Fruit fly (Drosophila melanogaster) whole organism, embryonic: Measurements from ENCODE around the gene dpr14.
A peak's percentile ranks its signal among the peaks of the same experiment; 100 is the strongest.

ENCODE experiments used
- Blimp-1 ChIP-seq: fragments of 200-800 bp; sonication (Bioruptor generic); optimal IDR thresholded peaks from 3 replicates; lab custom pipeline; 2018; ENCODE audit warnings: missing biosample characterization, missing genetic modification characterization, mild to moderate bottlenecking, moderate library complexity, missing genetic modification reagents
- C15 ChIP-seq: fragments of 200-800 bp; sonication (Bioruptor generic); IDR thresholded peaks from 3 replicates; pipeline ENCODE4 v1.3.6; 2022; ENCODE audit warnings: missing biosample characterization, missing genetic modification characterization
- CG11093 ChIP-seq: fragments of 200-800 bp; sonication (Bioruptor generic); IDR thresholded peaks from 3 replicates; pipeline ENCODE4 v1.3.6; 2022; ENCODE audit warnings: missing biosample characterization, missing genetic modification characterization
- CG11696 ChIP-seq: fragments of 200-800 bp; sonication (Bioruptor generic); IDR thresholded peaks from 2 replicates; pipeline ENCODE4 v1.3.6; 2022; ENCODE audit warnings: missing biosample characterization, missing genetic modification characterization
- CG1529 ChIP-seq: fragments of 200-800 bp; sonication (Bioruptor generic); optimal IDR thresholded peaks from 3 replicates; lab custom pipeline; 2018; ENCODE audit warnings: missing biosample characterization, missing genetic modification characterization
- CG15601 ChIP-seq: fragments of 200-800 bp; sonication (Bioruptor generic); optimal IDR thresholded peaks from 3 replicates; lab custom pipeline; 2019; ENCODE audit warnings: missing biosample characterization, mild to moderate bottlenecking, missing genetic modification characterization, moderate library complexity
- CG17612 ChIP-seq: fragments of 200-800 bp; sonication (Bioruptor generic); IDR thresholded peaks from 2 replicates; pipeline ENCODE4 v1.3.6; 2022; ENCODE audit warnings: missing biosample characterization, missing genetic modification characterization
- CG17912 ChIP-seq: fragments of 200-800 bp; sonication (Bioruptor generic); optimal IDR thresholded peaks from 2 replicates; lab custom pipeline; 2018; ENCODE audit warnings: missing biosample characterization, mild to moderate bottlenecking, missing genetic modification characterization
- CG1832 ChIP-seq: fragments of 200-800 bp; sonication (Bioruptor generic); optimal IDR thresholded peaks from 2 replicates; lab custom pipeline; 2017; ENCODE audit warnings: missing biosample characterization, mild to moderate bottlenecking, missing genetic modification characterization, inconsistent platforms
- CG2712 ChIP-seq: fragments of 200-800 bp; optimal IDR thresholded peaks from 3 replicates; lab custom pipeline; 2019; ENCODE audit warnings: missing biosample characterization, mild to moderate bottlenecking, missing genetic modification characterization, moderate library complexity
- CG3065 ChIP-seq: fragments of 200-800 bp; sonication (Bioruptor generic); optimal IDR thresholded peaks from 2 replicates; lab custom pipeline; 2016; ENCODE audit warnings: missing biosample characterization, missing genetic modification characterization
- CG31388 ChIP-seq: fragments of 200-800 bp; sonication (Bioruptor generic); optimal IDR thresholded peaks from 2 replicates; lab custom pipeline; 2016; ENCODE audit warnings: missing biosample characterization, missing genetic modification characterization
- CG3726 ChIP-seq: fragments of 200-800 bp; sonication (Bioruptor generic); IDR thresholded peaks from 3 replicates; pipeline ENCODE4, ENCODE4 v1.3.6; 2022; ENCODE audit warnings: missing biosample characterization, missing genetic modification characterization
- CG7357 ChIP-seq: fragments of 200-800 bp; sonication (Bioruptor generic); IDR thresholded peaks from 3 replicates; pipeline ENCODE4 v1.3.6; 2022; ENCODE audit warnings: missing biosample characterization, missing genetic modification characterization
- CG7839 ChIP-seq: fragments of 200-800 bp; sonication (Bioruptor generic); optimal IDR thresholded peaks from 3 replicates; lab custom pipeline; 2018; ENCODE audit warnings: missing biosample characterization, mild to moderate bottlenecking, missing genetic modification characterization, moderate library complexity
- CG7928 ChIP-seq: fragments of 200-800 bp; sonication (Bioruptor generic); optimal IDR thresholded peaks from 2 replicates; lab custom pipeline; 2017; ENCODE audit warnings: missing biosample characterization, mild to moderate bottlenecking, missing genetic modification characterization
- CG8359 ChIP-seq: fragments of 200-800 bp; sonication (Bioruptor generic); optimal IDR thresholded peaks from 2 replicates; lab custom pipeline; 2017; ENCODE audit warnings: missing biosample characterization, mild to moderate bottlenecking, missing genetic modification characterization, borderline replicate concordance
- CG8924 ChIP-seq: fragments of 200-800 bp; optimal IDR thresholded peaks from 3 replicates; lab custom pipeline; 2019; ENCODE audit warnings: missing biosample characterization, mild to moderate bottlenecking, missing genetic modification characterization, moderate library complexity
- CG8944 ChIP-seq: fragments of 200-800 bp; sonication (Bioruptor generic); optimal IDR thresholded peaks from 3 replicates; lab custom pipeline; 2016; ENCODE audit warnings: missing biosample characterization, missing genetic modification characterization
- CG9609 ChIP-seq: fragments of 200-800 bp; sonication (Bioruptor generic); optimal IDR thresholded peaks from 3 replicates; lab custom pipeline; 2016; ENCODE audit warnings: missing biosample characterization, missing genetic modification characterization
- CG9876 ChIP-seq: fragments of 200-800 bp; sonication (Bioruptor generic); optimal IDR thresholded peaks from 2 replicates; lab custom pipeline; 2016; ENCODE audit warnings: missing biosample characterization, missing genetic modification characterization
- E2f2 ChIP-seq: fragments of 200-800 bp; sonication (Bioruptor generic); IDR thresholded peaks from 2 replicates; pipeline ENCODE4 v1.3.6; 2022; ENCODE audit warnings: missing biosample characterization, missing genetic modification characterization
- Fer3 ChIP-seq: fragments of 200-800 bp; sonication (Bioruptor generic); optimal IDR thresholded peaks from 2 replicates; lab custom pipeline; 2018; ENCODE audit warnings: missing biosample characterization, mild to moderate bottlenecking, missing genetic modification characterization, moderate library complexity
- HmgZ ChIP-seq: fragments of 200-800 bp; sonication (Bioruptor generic); optimal IDR thresholded peaks from 2 replicates; lab custom pipeline; 2018; ENCODE audit warnings: missing biosample characterization, mild to moderate bottlenecking, missing genetic modification characterization
- Hr39 ChIP-seq: fragments of >200 bp; optimal IDR thresholded peaks from 2 replicates; lab custom pipeline; 2017
- Max ChIP-seq: fragments of 200-800 bp; sonication (Bioruptor generic); optimal IDR thresholded peaks from 2 replicates; lab custom pipeline; 2016; ENCODE audit warnings: missing biosample characterization, mild to moderate bottlenecking, missing genetic modification characterization
- Myb ChIP-seq: fragments of 200-800 bp; sonication (Bioruptor generic); optimal IDR thresholded peaks from 2 replicates; lab custom pipeline; 2016; ENCODE audit warnings: missing biosample characterization, missing genetic modification characterization
- NC2α ChIP-seq: fragments of 200-800 bp; sonication (Bioruptor generic); optimal IDR thresholded peaks from 2 replicates; lab custom pipeline; 2016; ENCODE audit warnings: missing biosample characterization, missing genetic modification characterization
- Scr ChIP-seq: fragments of 200-800 bp; sonication (Bioruptor generic); IDR thresholded peaks from 2 replicates; pipeline ENCODE4 v1.3.6; 2022; ENCODE audit warnings: missing biosample characterization, missing genetic modification characterization; ENCODE audit not compliant: partially characterized antibody
- TFAM ChIP-seq: fragments of 200-800 bp; sonication (Bioruptor generic); optimal IDR thresholded peaks from 2 replicates; lab custom pipeline; 2017; ENCODE audit warnings: missing biosample characterization, missing genetic modification characterization, inconsistent platforms
- Vsx1 ChIP-seq: fragments of 200-800 bp; sonication (Bioruptor generic); optimal IDR thresholded peaks from 2 replicates; lab custom pipeline; 2017; ENCODE audit warnings: missing biosample characterization, mild to moderate bottlenecking, missing genetic modification characterization, missing genetic modification reagents
- ase ChIP-seq: fragments of 200-800 bp; sonication (Bioruptor generic); IDR thresholded peaks from 3 replicates; pipeline ENCODE4 v1.3.6; 2022; ENCODE audit warnings: missing biosample characterization, missing genetic modification characterization
- cas ChIP-seq: fragments of 200-800 bp; sonication (Bioruptor generic); IDR thresholded peaks from 2 replicates; pipeline ENCODE4 v1.3.6; 2022; ENCODE audit warnings: missing biosample characterization, missing genetic modification characterization
- ci ChIP-seq: fragments of 200-800 bp; sonication (Bioruptor generic); IDR thresholded peaks from 3 replicates; pipeline ENCODE4 v1.3.6; 2022; ENCODE audit warnings: missing biosample characterization, missing genetic modification characterization
- danr ChIP-seq: fragments of 200-800 bp; sonication (Bioruptor generic); IDR thresholded peaks from 2 replicates; pipeline ENCODE4 v1.3.6; 2022; ENCODE audit warnings: missing biosample characterization, missing genetic modification characterization
- fd102C ChIP-seq: fragments of 200-800 bp; sonication (Bioruptor generic); optimal IDR thresholded peaks from 2 replicates; lab custom pipeline; 2018; ENCODE audit warnings: missing biosample characterization, mild to moderate bottlenecking, missing genetic modification characterization, moderate library complexity
- fd64A ChIP-seq: fragments of 200-800 bp; sonication (Bioruptor generic); optimal IDR thresholded peaks from 3 replicates; lab custom pipeline; 2018; ENCODE audit warnings: missing biosample characterization, mild to moderate bottlenecking, missing genetic modification characterization
- lilli ChIP-seq: fragments of 200-800 bp; sonication (Bioruptor generic); optimal IDR thresholded peaks from 3 replicates; lab custom pipeline; 2016; ENCODE audit warnings: missing biosample characterization, missing genetic modification characterization
- lov ChIP-seq, 2 experiments: fragments of 200-800 bp in 1 of 2; fragments of >200 bp in 1 of 2; sonication (Bioruptor generic) in 1 of 2; IDR thresholded peaks in 1 of 2; optimal IDR thresholded peaks in 1 of 2; 2 replicates in 1 of 2; 3 replicates in 1 of 2; pipeline versions ENCODE4 v1.3.6 to Lab custom; 2017 to 2022; ENCODE audit warnings: missing biosample characterization in 1 of 2, missing genetic modification characterization in 1 of 2
- maf-S ChIP-seq: fragments of 200-800 bp; sonication (Bioruptor generic); optimal IDR thresholded peaks from 2 replicates; lab custom pipeline; 2016; ENCODE audit warnings: missing biosample characterization, missing genetic modification characterization
- nmo ChIP-seq: fragments of 200-800 bp; sonication (Bioruptor generic); optimal IDR thresholded peaks from 2 replicates; lab custom pipeline; 2018; ENCODE audit warnings: missing biosample characterization, mild to moderate bottlenecking, missing genetic modification characterization, moderate library complexity
- pfk ChIP-seq: fragments of 200-800 bp; sonication (Bioruptor generic); optimal IDR thresholded peaks from 2 replicates; lab custom pipeline; 2018; ENCODE audit warnings: missing biosample characterization, mild to moderate bottlenecking, missing genetic modification characterization, moderate library complexity
- row ChIP-seq: fragments of 200-800 bp; sonication (Bioruptor generic); IDR thresholded peaks from 3 replicates; pipeline ENCODE4 v1.3.6; 2022; ENCODE audit warnings: missing biosample characterization, missing genetic modification characterization
- sim ChIP-seq: fragments of 200-800 bp; sonication (Bioruptor generic); IDR thresholded peaks from 2 replicates; pipeline ENCODE4 v1.3.6; 2022; ENCODE audit warnings: missing biosample characterization, missing genetic modification characterization
- sob ChIP-seq: fragments of 200-800 bp; sonication (Bioruptor generic); IDR thresholded peaks from 2 replicates; pipeline ENCODE4 v1.3.6; 2022; ENCODE audit warnings: missing biosample characterization, missing genetic modification characterization
- sr ChIP-seq: fragments of 200-800 bp; sonication (Bioruptor generic); IDR thresholded peaks from 3 replicates; pipeline ENCODE4 v1.3.6; 2022; ENCODE audit warnings: missing biosample characterization, missing genetic modification characterization
- tap ChIP-seq: fragments of 200-800 bp; optimal IDR thresholded peaks from 3 replicates; lab custom pipeline; 2019; ENCODE audit warnings: missing biosample characterization, mild to moderate bottlenecking, missing genetic modification characterization, moderate library complexity
- vvl ChIP-seq: fragments of 200-800 bp; sonication (Bioruptor generic); IDR thresholded peaks from 2 replicates; pipeline ENCODE4 v1.3.6; 2022; ENCODE audit warnings: missing biosample characterization, missing genetic modification characterization
- zfh2 ChIP-seq: fragments of 200-800 bp; sonication (Bioruptor generic); optimal IDR thresholded peaks from 2 replicates; lab custom pipeline; 2016; ENCODE audit warnings: missing biosample characterization, missing genetic modification characterization

Gene dpr14

DNA sequence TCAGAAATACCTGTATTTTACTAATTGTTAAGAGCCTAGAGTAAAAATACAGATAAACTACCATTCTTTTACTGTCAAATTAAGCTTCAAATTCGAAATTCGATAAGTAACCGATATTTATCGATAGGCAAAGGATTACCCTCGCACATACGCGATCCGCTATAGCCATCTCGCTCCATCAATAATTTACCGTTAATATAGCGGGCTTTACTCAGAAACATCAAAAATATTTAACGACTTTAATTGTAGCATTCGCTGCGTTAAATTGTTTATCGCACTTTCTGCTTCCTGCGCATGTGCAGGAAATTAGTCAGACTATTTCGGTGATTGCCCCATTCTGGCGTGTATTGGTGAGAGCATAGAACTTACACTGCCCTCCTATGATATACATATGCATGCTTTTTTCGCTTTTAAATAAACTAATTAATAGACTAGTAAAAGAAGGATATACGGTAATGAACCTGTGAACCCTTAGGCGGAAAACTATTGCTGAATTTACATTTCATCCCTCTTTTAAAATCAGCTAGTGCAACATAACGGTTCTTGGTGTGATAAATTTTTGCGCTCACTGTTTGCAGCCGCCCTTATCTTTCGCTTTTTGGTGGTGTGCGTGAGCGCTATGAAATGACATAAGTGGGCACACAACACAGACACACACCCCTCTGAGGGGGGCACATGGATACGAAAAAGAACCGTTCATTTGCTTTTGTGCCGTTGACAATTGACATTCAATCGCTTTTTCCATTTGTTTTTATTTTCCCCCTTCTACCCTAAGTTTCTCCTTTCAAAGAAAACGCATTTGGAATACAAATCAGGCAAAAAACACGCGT, at the start of gene dpr14, which contains the start of gene spidey:
Gene dpr14, minus strand, starts transcription at position 48 of the 830 bp plus-strand sequence.
Gene spidey, plus strand, starts transcription at position 693 of the 830 bp plus-strand sequence.
- TF ChIP-seq CG1832 (GFP tag; lab: Kevin White, UChicago) (no peak), danr (GFP tag; lab: Robert Waterston, UW) (peak; percentile 84), sob (peak; percentile 92), CG8944 (GFP tag; lab: Kevin White, UChicago) (peak; percentile 83), lov (optimal IDR thresholded peaks at IDR 0.05; lab: Kevin White, UChicago) (no peak), lov (GFP tag; IDR thresholded peaks at IDR 0.05; lab: Robert Waterston, UW) (0 out of 3 replicates have a peak, but pooled peaks have one; percentile 68), C15 (GFP tag; lab: Robert Waterston, UW) (peak; percentile 71; the same call in 1 of the 3 replicates), maf-S (GFP tag; lab: Kevin White, UChicago) (peak; percentile 86), ase (GFP tag; lab: Robert Waterston, UW) (peak; percentile 86), CG9609 (GFP tag; lab: Kevin White, UChicago) (peak; percentile 84), Myb (GFP tag; lab: Kevin White, UChicago) (peak; percentile 75), Hr39 (lab: Kevin White, UChicago) (no peak), fd64A (GFP tag; lab: Kevin White, UChicago) (peak; percentile 74), CG7928 (GFP tag; lab: Kevin White, UChicago) (peak; percentile 55), Fer3 (tag; lab: Kevin White, UChicago) (peak; percentile 93), CG31388 (GFP tag; lab: Kevin White, UChicago) (peak; percentile 48), CG17612 (GFP tag; lab: Robert Waterston, UW) (peak; percentile 80), CG11093 (GFP tag; lab: Robert Waterston, UW) (peak; percentile 89), vvl (GFP tag; lab: Robert Waterston, UW) (peak; percentile 93), lilli (peak; percentile 92), sr (GFP tag; lab: Robert Waterston, UW) (peak; percentile 51; the same call in 1 of the 3 replicates), CG11696 (GFP tag; lab: Robert Waterston, UW) (peak; percentile 80), tap (tag; lab: Kevin White, UChicago) (peak; percentile 91), CG7839 (peak; percentile 94), ci (peak; percentile 94), NC2α (GFP tag; lab: Kevin White, UChicago) (peak; percentile 79), nmo (peak; percentile 93), HmgZ (tag; lab: Kevin White, UChicago) (peak; percentile 96), TFAM (GFP tag; lab: Kevin White, UChicago) (peak; percentile 50), fd102C (GFP tag; lab: Kevin White, UChicago) (peak; percentile 37), row (GFP tag; lab: Robert Waterston, UW) (peak; percentile 98), CG3726 (GFP tag; lab: Robert Waterston, UW) (peak; percentile 72; the same call in 2 of the 3 replicates), cas (GFP tag; lab: Robert Waterston, UW) (peak; percentile 67; the same call in 1 of the 2 replicates), Scr (GFP tag; lab: Robert Waterston, UW) (peak; percentile 55), zfh2 (GFP tag; lab: Kevin White, UChicago) (peak; percentile 82), CG3065 (GFP tag; lab: Kevin White, UChicago) (peak; percentile 56), Max (peak; percentile 84), CG1529 (GFP tag; lab: Kevin White, UChicago) (peak; percentile 77), CG7357 (GFP tag; lab: Robert Waterston, UW) (peak; percentile 79), pfk (GFP tag; lab: Kevin White, UChicago) (peak; percentile 12), Blimp-1 (peak; percentile 86), CG17912 (GFP tag; lab: Kevin White, UChicago) (peak; percentile 49), Vsx1 (GFP tag; lab: Kevin White, UChicago) (peak; percentile 82), sim (GFP tag; lab: Robert Waterston, UW) (peak; percentile 64; the same call in 1 of the 2 replicates), CG15601 (tag; lab: Kevin White, UChicago) (peak; percentile 84), CG8359 (GFP tag; lab: Kevin White, UChicago) (peak; percentile 63), CG9876 (GFP tag; lab: Kevin White, UChicago) (peak; percentile 73), CG2712 (peak; percentile 92), E2f2 (GFP tag; lab: Robert Waterston, UW) (peak; percentile 66), CG8924 (tag; lab: Kevin White, UChicago) (peak; percentile 93)
